Worm (Caenorhabditis elegans) whole organism, L1 larva: ENCODE data around the gene lat-2.

Experiments used
- ceh-88 ChIP-seq: fragments of 200-800 bp; sonication (Bioruptor generic); IDR thresholded peaks from 2 replicates; pipeline ENCODE4 v1.3.6; 2022; ENCODE audit warnings: missing genetic modification characterization, missing compliant biosample characterization
- dpl-1 ChIP-seq, 3 experiments: fragments of 150-350 bp in 2 of 3; sonication (generic microtip) in 1 of 3; optimal IDR thresholded peaks; 2 replicates each; lab custom pipeline; 2014 to 2017; ENCODE audit warnings: missing biosample characterization in 3 of 3, missing genetic modification characterization in 3 of 3, missing genetic modification reagents in 3 of 3
- efl-3 ChIP-seq: fragments of 200-800 bp; sonication (Bioruptor generic); optimal IDR thresholded peaks from 2 replicates; lab custom pipeline; 2018; ENCODE audit warnings: mild to moderate bottlenecking, missing genetic modification characterization, missing compliant biosample characterization
- egl-27 ChIP-seq, 2 experiments: fragments of 150-350 bp in 1 of 2; sonication (generic microtip); optimal IDR thresholded peaks; 3 replicates each; lab custom pipeline; 2017 to 2018; ENCODE audit warnings: missing biosample characterization in 2 of 2, missing genetic modification characterization in 2 of 2, missing genetic modification reagents in 2 of 2
- elt-2 ChIP-seq: sonication (generic microtip); optimal IDR thresholded peaks from 2 replicates; lab custom pipeline; 2016; ENCODE audit warnings: missing genetic modification characterization, mild to moderate bottlenecking, inconsistent platforms, missing compliant biosample characterization, missing genetic modification reagents
- isw-1 ChIP-seq: fragments of 200-800 bp; sonication (Bioruptor generic); IDR thresholded peaks from 2 replicates; pipeline ENCODE4 v1.3.6; 2022; ENCODE audit warnings: missing genetic modification characterization, missing compliant biosample characterization
- lin-39 ChIP-seq: fragments of 150-350 bp; optimal IDR thresholded peaks from 2 replicates; lab custom pipeline; 2014; ENCODE audit warnings: missing biosample characterization, missing genetic modification reagents, missing genetic modification characterization
- mab-9 ChIP-seq: fragments of 200-800 bp; sonication (Bioruptor generic); IDR thresholded peaks from 2 replicates; pipeline ENCODE4 v1.3.6; 2022; ENCODE audit warnings: missing genetic modification reagents, missing genetic modification characterization, missing compliant biosample characterization
- nhr-11 ChIP-seq: fragments of 150-350 bp; optimal IDR thresholded peaks from 2 replicates; lab custom pipeline; 2014; ENCODE audit warnings: missing biosample characterization, missing genetic modification characterization
- nhr-12 ChIP-seq: sonication (generic microtip); optimal IDR thresholded peaks from 2 replicates; lab custom pipeline; 2017; ENCODE audit warnings: missing biosample characterization, missing genetic modification characterization
- nhr-77 ChIP-seq: fragments of 150-350 bp; optimal IDR thresholded peaks from 2 replicates; lab custom pipeline; 2014; ENCODE audit warnings: missing biosample characterization, missing genetic modification characterization
- tlp-1 ChIP-seq: fragments of 150-350 bp; optimal IDR thresholded peaks from 2 replicates; lab custom pipeline; 2014; ENCODE audit warnings: missing biosample characterization, missing genetic modification characterization

ce11 chrII:4358765-4359164 is at the start of gene lat-2:
- no peak for TF ChIP-seq nhr-77 (tag; lab: Kevin White, UChicago)
- no peak for TF ChIP-seq isw-1 (GFP tag; lab: Robert Waterston, UW)
- no peak for TF ChIP-seq nhr-11
- no peak for TF ChIP-seq lin-39
- no peak for TF ChIP-seq egl-27 (tag; optimal IDR thresholded peaks at IDR 0.05; lab: Kevin White, UChicago)
- TF ChIP-seq elt-2 (tag; lab: Kevin White, UChicago), result no peak
- TF ChIP-seq dpl-1 (GFP tag; optimal IDR thresholded peaks at IDR 0.05; lab: Kevin White, UChicago), result no peak
- no peak for TF ChIP-seq mab-9 (GFP tag; lab: Robert Waterston, UW)
- no peak for TF ChIP-seq nhr-12
- no peak for TF ChIP-seq efl-3 (GFP tag; lab: Kevin White, UChicago)
- no peak for TF ChIP-seq tlp-1 (tag; lab: Kevin White, UChicago)
- no peak for TF ChIP-seq ceh-88 (GFP tag; lab: Robert Waterston, UW)
